Worm (Caenorhabditis elegans) whole organism, early embryonic: Measurements from ENCODE around the gene F26C11.4.
"Not testable (repeated sequence)": the region's sequence is repeated elsewhere in the genome, so short reads cannot be mapped to it uniquely, and the experiment has no call there.

Experiments used
- B0310.2 ChIP-seq: sonication (generic microtip); optimal IDR thresholded peaks from 2 replicates; lab custom pipeline; 2016; ENCODE audit warnings: mild to moderate bottlenecking, missing genetic modification characterization, missing compliant biosample characterization
- F13C5.2 ChIP-seq: sonication (generic microtip); optimal IDR thresholded peaks from 2 replicates; lab custom pipeline; 2017; ENCODE audit warnings: mild to moderate bottlenecking, missing genetic modification characterization, inconsistent platforms, missing compliant biosample characterization
- aly-1 ChIP-seq: sonication (generic microtip); optimal IDR thresholded peaks from 2 replicates; lab custom pipeline; 2016; ENCODE audit warnings: missing genetic modification characterization, missing compliant biosample characterization
- ama-1 ChIP-seq: fragments of 150-350 bp; optimal IDR thresholded peaks from 2 replicates; lab custom pipeline; 2014
- ceh-13 ChIP-seq: fragments of 200-800 bp; sonication (Bioruptor generic); optimal IDR thresholded peaks from 2 replicates; lab custom pipeline; 2018; ENCODE audit warnings: mild to moderate bottlenecking, missing genetic modification characterization, missing compliant biosample characterization
- ceh-36 ChIP-seq: sonication (generic microtip); optimal IDR thresholded peaks from 2 replicates; lab custom pipeline; 2016; ENCODE audit warnings: missing genetic modification characterization, inconsistent platforms, missing compliant biosample characterization
- ets-7 ChIP-seq: sonication (generic microtip); optimal IDR thresholded peaks from 2 replicates; lab custom pipeline; 2016; ENCODE audit warnings: missing genotype, missing genetic modification characterization, missing compliant biosample characterization
- flt-1 ChIP-seq: fragments of 200-800 bp; sonication (Bioruptor generic); IDR thresholded peaks from 2 replicates; pipeline ENCODE4 v1.3.6; 2022; ENCODE audit warnings: missing genetic modification characterization, missing compliant biosample characterization
- hmbx-1 ChIP-seq: sonication (generic microtip); optimal IDR thresholded peaks from 2 replicates; lab custom pipeline; 2016; ENCODE audit warnings: mild to moderate bottlenecking, missing genetic modification characterization, missing compliant biosample characterization
- hmg-4 ChIP-seq: fragments of 200-800 bp; sonication (Bioruptor generic); optimal IDR thresholded peaks from 2 replicates; lab custom pipeline; 2018; ENCODE audit warnings: mild to moderate bottlenecking, missing genetic modification characterization, missing compliant biosample characterization
- hnd-1 ChIP-seq: sonication (generic microtip); optimal IDR thresholded peaks from 2 replicates; lab custom pipeline; 2016; ENCODE audit warnings: missing genetic modification characterization, missing compliant biosample characterization
- pes-1 ChIP-seq: fragments of 200-800 bp; sonication (Bioruptor generic); IDR thresholded peaks from 2 replicates; pipeline ENCODE4 v1.3.6; 2022; ENCODE audit warnings: missing genetic modification reagents, missing genetic modification characterization, missing compliant biosample characterization
- scrt-1 ChIP-seq: fragments of 200-800 bp; sonication (Bioruptor generic); IDR thresholded peaks from 2 replicates; pipeline ENCODE4 v1.3.6; 2022; ENCODE audit warnings: missing genetic modification characterization, missing compliant biosample characterization
- sea-1 ChIP-seq: fragments of 200-800 bp; sonication (Bioruptor generic); conservative IDR thresholded peaks from 2 replicates; pipeline ENCODE4 v1.3.6; 2022; ENCODE audit warnings: missing genetic modification characterization, missing compliant biosample characterization
- tbx-11 ChIP-seq: fragments of 200-800 bp; sonication (Bioruptor generic); IDR thresholded peaks from 2 replicates; pipeline ENCODE4 v1.3.6; 2022; ENCODE audit warnings: missing genetic modification characterization, missing compliant biosample characterization
- tbx-37 ChIP-seq: fragments of 200-800 bp; sonication (Bioruptor generic); conservative IDR thresholded peaks from 2 replicates; pipeline ENCODE4 v1.3.6; 2022; ENCODE audit warnings: missing genetic modification reagents, missing genetic modification characterization, missing compliant biosample characterization
- tra-4 ChIP-seq: sonication (generic microtip); optimal IDR thresholded peaks from 2 replicates; lab custom pipeline; 2017; ENCODE audit warnings: missing genetic modification characterization, missing compliant biosample characterization

F26C11.4 gene

ce11 chrII:9868207-9868606 is 47.9 kb downstream of the F26C11.4 start:
- TF ChIP-seq B0310.2 (tag; lab: Kevin White, UChicago) (no peak), scrt-1 (GFP tag; lab: Robert Waterston, UW) (no peak), ceh-13 (no peak), hnd-1 (tag; lab: Kevin White, UChicago) (no peak), tra-4 (no peak), ceh-36 (tag; lab: Kevin White, UChicago) (no peak), hmg-4 (no peak), hmbx-1 (tag; lab: Kevin White, UChicago) (no peak), flt-1 (no peak), ets-7 (no peak), sea-1 (no peak), F13C5.2 (tag; lab: Kevin White, UChicago) (no peak), aly-1 (tag; lab: Kevin White, UChicago) (no peak), tbx-37 (GFP tag; lab: Robert Waterston, UW) (no peak), pes-1 (GFP tag; lab: Robert Waterston, UW) (no peak), tbx-11 (GFP tag; lab: Robert Waterston, UW) (no peak), ama-1 (no peak)

DNA sequence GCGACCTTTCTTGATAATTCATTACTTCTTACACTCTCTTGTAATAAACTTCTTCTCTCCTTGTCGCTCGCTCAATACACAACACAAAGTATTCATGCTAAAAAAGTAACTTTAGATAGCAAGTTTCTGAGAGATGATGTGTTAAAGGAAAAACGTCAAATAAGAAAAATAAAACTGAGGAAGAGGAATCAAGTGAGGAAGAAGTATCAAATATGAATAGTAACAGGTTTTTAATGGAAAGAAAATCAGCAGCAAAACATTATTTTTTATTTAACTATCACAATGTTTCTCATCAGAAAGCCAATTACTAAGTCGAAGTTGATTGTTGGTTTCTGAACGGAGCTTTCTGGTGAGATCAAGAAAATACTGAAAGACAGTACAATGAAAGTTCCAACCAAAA is 49.7 kb downstream of the F26C11.4 start, which contains the start of gene chil-1:
Gene chil-1 (minus strand): TSS at position 101 of the 400 bp plus-strand sequence.
- TF ChIP-seq hnd-1 (tag; lab: Kevin White, UChicago); F13C5.2 (tag; lab: Kevin White, UChicago); hmg-4: not testable (repeated sequence)
